Fruit fly (Drosophila melanogaster) whole organism, embryonic: ENCODE measurements around the gene CG14668.

Experiments used
- B-H2 ChIP-seq: fragments of 200-800 bp; sonication (Bioruptor generic); optimal IDR thresholded peaks from 2 replicates; lab custom pipeline; 2018; ENCODE audit warnings: missing biosample characterization, mild to moderate bottlenecking, missing genetic modification characterization
- CG10431 ChIP-seq: fragments of 200-800 bp; sonication (Bioruptor generic); optimal IDR thresholded peaks from 3 replicates; lab custom pipeline; 2018; ENCODE audit warnings: missing biosample characterization, mild to moderate bottlenecking, missing genetic modification characterization
- CG11560 ChIP-seq: fragments of 200-800 bp; sonication (Bioruptor generic); IDR thresholded peaks from 3 replicates; pipeline ENCODE4 v1.3.6; 2022; ENCODE audit warnings: missing biosample characterization, missing genetic modification characterization
- CG11696 ChIP-seq: fragments of 200-800 bp; sonication (Bioruptor generic); IDR thresholded peaks from 2 replicates; pipeline ENCODE4 v1.3.6; 2022; ENCODE audit warnings: missing biosample characterization, missing genetic modification characterization
- CG11723 ChIP-seq: fragments of 200-800 bp; sonication (Bioruptor generic); optimal IDR thresholded peaks from 2 replicates; lab custom pipeline; 2017; ENCODE audit warnings: missing biosample characterization, mild to moderate bottlenecking, missing genetic modification characterization
- CG12659 ChIP-seq: fragments of 200-800 bp; sonication (Bioruptor generic); optimal IDR thresholded peaks from 3 replicates; lab custom pipeline; 2017; ENCODE audit warnings: mild to moderate bottlenecking, missing biosample characterization, missing genetic modification reagents, missing genetic modification characterization
- CG15514 ChIP-seq: fragments of 200-800 bp; sonication (Bioruptor generic); optimal IDR thresholded peaks from 3 replicates; lab custom pipeline; 2017; ENCODE audit warnings: missing biosample characterization, missing genetic modification characterization, mild to moderate bottlenecking, moderate library complexity, missing genetic modification reagents
- CG1603 ChIP-seq: fragments of 200-800 bp; sonication (Bioruptor generic); optimal IDR thresholded peaks from 2 replicates; lab custom pipeline; 2019; ENCODE audit warnings: missing biosample characterization, mild to moderate bottlenecking, missing genetic modification characterization, moderate library complexity
- CG17328 ChIP-seq: fragments of 200-800 bp; sonication (Bioruptor generic); IDR thresholded peaks from 2 replicates; pipeline ENCODE4 v1.3.6; 2022; ENCODE audit warnings: missing biosample characterization, missing genetic modification characterization
- CG1832 ChIP-seq: fragments of 200-800 bp; sonication (Bioruptor generic); optimal IDR thresholded peaks from 2 replicates; lab custom pipeline; 2017; ENCODE audit warnings: missing biosample characterization, mild to moderate bottlenecking, missing genetic modification characterization, inconsistent platforms
- CG2712 ChIP-seq: fragments of 200-800 bp; optimal IDR thresholded peaks from 3 replicates; lab custom pipeline; 2019; ENCODE audit warnings: missing biosample characterization, mild to moderate bottlenecking, missing genetic modification characterization, moderate library complexity
- CG42726 ChIP-seq: fragments of 200-800 bp; sonication (Bioruptor generic); IDR thresholded peaks from 2 replicates; pipeline ENCODE4 v1.3.6; 2022; ENCODE audit warnings: missing biosample characterization, missing genetic modification characterization; ENCODE audit not compliant: partially characterized antibody
- CG4730 ChIP-seq: fragments of 200-800 bp; sonication (Bioruptor generic); IDR thresholded peaks from 2 replicates; pipeline ENCODE4 v1.3.6; 2022; ENCODE audit warnings: missing biosample characterization, missing genetic modification characterization
- CG4820 ChIP-seq: fragments of 200-800 bp; sonication (Bioruptor generic); optimal IDR thresholded peaks from 3 replicates; lab custom pipeline; 2016; ENCODE audit warnings: missing biosample characterization, missing genetic modification characterization
- CG6272 ChIP-seq: fragments of 200-800 bp; sonication (Bioruptor generic); IDR thresholded peaks from 2 replicates; pipeline ENCODE4 v1.3.6; 2022; ENCODE audit warnings: missing biosample characterization, missing genetic modification characterization
- CG6683 ChIP-seq: fragments of 200-800 bp; sonication (Bioruptor generic); optimal IDR thresholded peaks from 2 replicates; lab custom pipeline; 2017; ENCODE audit warnings: missing biosample characterization, mild to moderate bottlenecking, missing genetic modification characterization, missing genetic modification reagents
- CG7556 ChIP-seq: fragments of 200-800 bp; sonication (Bioruptor generic); optimal IDR thresholded peaks from 2 replicates; lab custom pipeline; 2017; ENCODE audit warnings: missing biosample characterization, mild to moderate bottlenecking, missing genetic modification characterization
- CG8359 ChIP-seq: fragments of 200-800 bp; sonication (Bioruptor generic); optimal IDR thresholded peaks from 2 replicates; lab custom pipeline; 2017; ENCODE audit warnings: missing biosample characterization, mild to moderate bottlenecking, missing genetic modification characterization, borderline replicate concordance
- CHES-1-like ChIP-seq: fragments of 200-800 bp; sonication (Bioruptor generic); optimal IDR thresholded peaks from 2 replicates; lab custom pipeline; 2016; ENCODE audit warnings: missing biosample characterization, missing genetic modification characterization
- CrebB ChIP-seq: fragments of 200-800 bp; sonication (Bioruptor generic); optimal IDR thresholded peaks from 3 replicates; lab custom pipeline; 2018; ENCODE audit warnings: missing biosample characterization, mild to moderate bottlenecking, missing genetic modification characterization
- Ets97D ChIP-seq: fragments of 200-800 bp; sonication (Bioruptor generic); optimal IDR thresholded peaks from 3 replicates; lab custom pipeline; 2016; ENCODE audit warnings: missing biosample characterization, missing genetic modification characterization
- HLH54F ChIP-seq: fragments of 200-800 bp; sonication (Bioruptor generic); optimal IDR thresholded peaks from 3 replicates; lab custom pipeline; 2016; ENCODE audit warnings: missing biosample characterization, missing genetic modification characterization
- Hr39 ChIP-seq: fragments of >200 bp; optimal IDR thresholded peaks from 2 replicates; lab custom pipeline; 2017
- NC2α ChIP-seq: fragments of 200-800 bp; sonication (Bioruptor generic); optimal IDR thresholded peaks from 2 replicates; lab custom pipeline; 2016; ENCODE audit warnings: missing biosample characterization, missing genetic modification characterization
- Neu2 ChIP-seq: fragments of 200-800 bp; sonication (Bioruptor generic); optimal IDR thresholded peaks from 3 replicates; lab custom pipeline; 2016; ENCODE audit warnings: missing biosample characterization, missing genetic modification characterization, borderline replicate concordance
- Nf-YA ChIP-seq: fragments of 200-800 bp; sonication (Bioruptor generic); IDR thresholded peaks from 2 replicates; pipeline ENCODE4 v1.3.6; 2022; ENCODE audit warnings: missing biosample characterization, missing genetic modification characterization
- Oli ChIP-seq: fragments of 200-800 bp; sonication (Bioruptor generic); optimal IDR thresholded peaks from 2 replicates; lab custom pipeline; 2018; ENCODE audit warnings: missing biosample characterization, mild to moderate bottlenecking, missing genetic modification characterization, moderate library complexity
- Sin3A ChIP-seq: fragments of >200 bp; optimal IDR thresholded peaks from 2 replicates; lab custom pipeline; 2018
- Spps ChIP-seq: fragments of 200-800 bp; sonication (Bioruptor generic); optimal IDR thresholded peaks from 2 replicates; lab custom pipeline; 2018; ENCODE audit warnings: missing biosample characterization, mild to moderate bottlenecking, missing genetic modification characterization
- Sry-β ChIP-seq: fragments of 200-800 bp; sonication (Bioruptor generic); optimal IDR thresholded peaks from 2 replicates; lab custom pipeline; 2018; ENCODE audit warnings: missing biosample characterization, mild to moderate bottlenecking, missing genetic modification characterization, moderate library complexity
- Tbp ChIP-seq: fragments of >200 bp; optimal IDR thresholded peaks from 2 replicates; lab custom pipeline; 2018; ENCODE audit warnings: missing biosample characterization, missing genetic modification characterization
- ac ChIP-seq: fragments of 200-800 bp; sonication (Bioruptor generic); optimal IDR thresholded peaks from 3 replicates; lab custom pipeline; 2017; ENCODE audit warnings: missing biosample characterization, mild to moderate bottlenecking, missing genetic modification characterization
- bigmax ChIP-seq: fragments of 200-800 bp; sonication (Bioruptor generic); optimal IDR thresholded peaks from 2 replicates; lab custom pipeline; 2018; ENCODE audit warnings: missing biosample characterization, mild to moderate bottlenecking, missing genetic modification characterization
- caup ChIP-seq: fragments of 200-800 bp; sonication (Bioruptor generic); optimal IDR thresholded peaks from 3 replicates; lab custom pipeline; 2017; ENCODE audit warnings: missing biosample characterization, mild to moderate bottlenecking, missing genetic modification characterization, moderate library complexity; ENCODE audit not compliant: severe bottlenecking
- croc ChIP-seq: fragments of 200-800 bp; sonication (Bioruptor generic); conservative IDR thresholded peaks from 3 replicates; pipeline ENCODE4 v1.3.6; 2022; ENCODE audit warnings: missing biosample characterization, missing genetic modification characterization
- disco-r ChIP-seq: fragments of 200-800 bp; sonication (Bioruptor generic); optimal IDR thresholded peaks from 2 replicates; lab custom pipeline; 2016; ENCODE audit warnings: missing biosample characterization, missing genetic modification characterization
- dm ChIP-seq: fragments of 200-800 bp; sonication (Bioruptor generic); optimal IDR thresholded peaks from 3 replicates; lab custom pipeline; 2016; ENCODE audit warnings: missing biosample characterization, missing genetic modification characterization
- dysf ChIP-seq: fragments of 200-800 bp; sonication (Bioruptor generic); IDR thresholded peaks from 3 replicates; pipeline ENCODE4 v1.3.6; 2022; ENCODE audit warnings: missing biosample characterization, missing genetic modification characterization
- exex ChIP-seq: fragments of 200-800 bp; sonication (Bioruptor generic); optimal IDR thresholded peaks from 4 replicates; lab custom pipeline; 2018; ENCODE audit warnings: missing biosample characterization, mild to moderate bottlenecking, missing genetic modification characterization, moderate library complexity
- fd3F ChIP-seq: fragments of 200-800 bp; sonication (Bioruptor generic); optimal IDR thresholded peaks from 2 replicates; lab custom pipeline; 2018; ENCODE audit warnings: missing biosample characterization, mild to moderate bottlenecking, missing genetic modification characterization, moderate library complexity
- fru ChIP-seq: fragments of >200 bp; optimal IDR thresholded peaks from 2 replicates; lab custom pipeline; 2017
- grau ChIP-seq: fragments of 200-800 bp; optimal IDR thresholded peaks from 3 replicates; lab custom pipeline; 2019; ENCODE audit warnings: missing biosample characterization, mild to moderate bottlenecking, missing genetic modification characterization, moderate library complexity
- gsb ChIP-seq: fragments of 200-800 bp; sonication (Bioruptor generic); IDR thresholded peaks from 2 replicates; pipeline ENCODE4 v1.3.6; 2022; ENCODE audit warnings: missing biosample characterization, missing genetic modification characterization
- gt ChIP-seq: fragments of 200-800 bp; sonication (Bioruptor generic); IDR thresholded peaks from 2 replicates; pipeline ENCODE4 v1.3.6; 2022; ENCODE audit warnings: missing biosample characterization, missing genetic modification characterization
- hbn ChIP-seq: fragments of 200-800 bp; sonication (Bioruptor generic); IDR thresholded peaks from 2 replicates; pipeline ENCODE4 v1.3.6; 2022; ENCODE audit warnings: missing biosample characterization, missing genetic modification characterization; ENCODE audit not compliant: partially characterized antibody
- ind ChIP-seq: fragments of 200-800 bp; sonication (Bioruptor generic); optimal IDR thresholded peaks from 3 replicates; lab custom pipeline; 2016; ENCODE audit warnings: missing biosample characterization, missing genetic modification characterization
- ken ChIP-seq: fragments of 200-800 bp; sonication (Bioruptor generic); IDR thresholded peaks from 3 replicates; pipeline ENCODE4 v1.3.6; 2022; ENCODE audit warnings: missing biosample characterization, missing genetic modification characterization
- repo ChIP-seq: fragments of 200-800 bp; sonication (Bioruptor generic); optimal IDR thresholded peaks from 2 replicates; lab custom pipeline; 2016; ENCODE audit warnings: missing biosample characterization, missing genetic modification characterization
- sr ChIP-seq: fragments of 200-800 bp; sonication (Bioruptor generic); IDR thresholded peaks from 3 replicates; pipeline ENCODE4 v1.3.6; 2022; ENCODE audit warnings: missing biosample characterization, missing genetic modification characterization
- stc ChIP-seq: fragments of 200-800 bp; sonication (Bioruptor generic); IDR thresholded peaks from 2 replicates; pipeline ENCODE4 v1.3.6; 2022; ENCODE audit warnings: missing biosample characterization, missing genetic modification characterization
- sug ChIP-seq: fragments of 200-800 bp; optimal IDR thresholded peaks from 2 replicates; lab custom pipeline; 2019; ENCODE audit warnings: missing biosample characterization, mild to moderate bottlenecking, missing genetic modification characterization, moderate library complexity

CG14668 gene

dm6 chr3R:5354373-5355134 lies 32.9 kb downstream of the CG14668 start, which contains the start of the genes CG11999 and CG1161 (continued):
- no peak for TF ChIP-seq ac (GFP tag; lab: Kevin White, UChicago)
- TF ChIP-seq CG10431 (GFP tag; lab: Kevin White, UChicago) = no peak
- TF ChIP-seq CG4820 = no peak
- TF ChIP-seq Sry-β (GFP tag; lab: Kevin White, UChicago) = no peak
- no peak for TF ChIP-seq dm
- TF ChIP-seq repo (GFP tag; lab: Kevin White, UChicago) = no peak
- no peak for TF ChIP-seq ken (GFP tag; lab: Robert Waterston, UW)
- TF ChIP-seq CG42726 (GFP tag; lab: Robert Waterston, UW) = no peak
- TF ChIP-seq grau = peak; percentile 18
- no peak for TF ChIP-seq disco-r (GFP tag; lab: Kevin White, UChicago)
- TF ChIP-seq CG8359 (GFP tag; lab: Kevin White, UChicago) = no peak
- TF ChIP-seq CG11560 (tag; lab: Robert Waterston, UW) = no peak
- peak; percentile 52 for TF ChIP-seq CG12659 (GFP tag; lab: Kevin White, UChicago)
- peak; percentile 20 for TF ChIP-seq sug
- no peak for TF ChIP-seq CG1603 (tag; lab: Kevin White, UChicago)
- TF ChIP-seq Ets97D = no peak
- TF ChIP-seq CG11696 = no peak
- no peak for TF ChIP-seq CrebB (tag; lab: Kevin White, UChicago)
- TF ChIP-seq fru = no peak
- no peak for TF ChIP-seq Nf-YA (GFP tag; lab: Robert Waterston, UW)
- TF ChIP-seq CG6272 (GFP tag; lab: Robert Waterston, UW) = no peak
- no peak for TF ChIP-seq gsb
- TF ChIP-seq CG15514 (GFP tag; lab: Kevin White, UChicago) = peak; percentile 99
- no peak for TF ChIP-seq Tbp (GFP tag; lab: Kevin White, UChicago)
- TF ChIP-seq CG11723 (GFP tag; lab: Kevin White, UChicago) = no peak
- TF ChIP-seq HLH54F = no peak
- TF ChIP-seq hbn (GFP tag; lab: Robert Waterston, UW) = no peak
- TF ChIP-seq croc (GFP tag; lab: Robert Waterston, UW) = no peak
- no peak for TF ChIP-seq Spps (tag; lab: Kevin White, UChicago)
- peak; percentile 17 for TF ChIP-seq exex (tag; lab: Kevin White, UChicago)
- no peak for TF ChIP-seq CG4730
- TF ChIP-seq Sin3A = peak; percentile 57
- no peak for TF ChIP-seq ind
- no peak for TF ChIP-seq caup (GFP tag; lab: Kevin White, UChicago)
- TF ChIP-seq fd3F (GFP tag; lab: Kevin White, UChicago) = no peak
- no peak for TF ChIP-seq CHES-1-like (GFP tag; lab: Kevin White, UChicago)
- TF ChIP-seq NC2α (GFP tag; lab: Kevin White, UChicago) = no peak
- no peak for TF ChIP-seq Hr39
- no peak for TF ChIP-seq CG6683 (GFP tag; lab: Kevin White, UChicago)
- no peak for TF ChIP-seq bigmax
- TF ChIP-seq dysf (GFP tag; lab: Robert Waterston, UW) = no peak
- no peak for TF ChIP-seq stc (GFP tag; lab: Robert Waterston, UW)
- no peak for TF ChIP-seq B-H2 (GFP tag; lab: Kevin White, UChicago)
- no peak for TF ChIP-seq gt (GFP tag; lab: Robert Waterston, UW)
- TF ChIP-seq CG1832 (GFP tag; lab: Kevin White, UChicago) = no peak
- no peak for TF ChIP-seq Oli (tag; lab: Kevin White, UChicago)
- no peak for TF ChIP-seq Neu2 (GFP tag; lab: Kevin White, UChicago)
- TF ChIP-seq CG7556 (GFP tag; lab: Kevin White, UChicago) = peak; percentile 17
- TF ChIP-seq CG17328 (GFP tag; lab: Robert Waterston, UW) = no peak
- no peak for TF ChIP-seq sr (GFP tag; lab: Robert Waterston, UW)
- TF ChIP-seq CG2712 = peak; percentile 47
